Fruit fly (Drosophila melanogaster): ENCODE results near the gene Rpn3.

Rpn3 gene

dm6 chr2L:19023972-19024743, 27.4 kb upstream of the Rpn3 start (continued):
- peak; percentile 78 for TF ChIP-seq CG2712 (tag; optimal IDR thresholded peaks at IDR 0.05)
- no peak for TF ChIP-seq HLH54F (GFP tag; optimal IDR thresholded peaks at IDR 0.05)
- TF ChIP-seq ATbp (GFP tag; optimal IDR thresholded peaks at IDR 0.05): peak; percentile 53
- TF ChIP-seq disco-r (GFP tag; optimal IDR thresholded peaks at IDR 0.05): no peak
- TF ChIP-seq CG14667 (GFP tag; IDR thresholded peaks at IDR 0.05): peak; percentile 21; the same call in 1 of the 2 replicates
- peak; percentile 32 for TF ChIP-seq CG4820 (GFP tag; optimal IDR thresholded peaks at IDR 0.05)
- TF ChIP-seq Rfx (GFP tag; IDR thresholded peaks at IDR 0.05): peak; percentile 34; the same call in 1 of the 2 replicates
- TF ChIP-seq Dp (GFP tag; optimal IDR thresholded peaks at IDR 0.05): no peak
- TF ChIP-seq unc-4 (GFP tag; IDR thresholded peaks at IDR 0.05; ENCODE audit: partially characterized antibody): 0 out of 2 replicates have a peak, but pooled peaks have one; percentile 29
- TF ChIP-seq Oli (tag; optimal IDR thresholded peaks at IDR 0.05): peak; percentile 80
- TF ChIP-seq caup (GFP tag; optimal IDR thresholded peaks at IDR 0.05; ENCODE audit: severe bottlenecking): peak; percentile 69
- peak; percentile 38 for TF ChIP-seq ewg (GFP tag; optimal IDR thresholded peaks at IDR 0.05)
- no peak for TF ChIP-seq Spps (tag; optimal IDR thresholded peaks at IDR 0.05)
- no peak for TF ChIP-seq jigr1 (GFP tag; IDR thresholded peaks at IDR 0.05)
- no peak for TF ChIP-seq hth (optimal IDR thresholded peaks at IDR 0.05)
- no peak for TF ChIP-seq sens-2 (GFP tag; IDR thresholded peaks at IDR 0.05)
- no peak for TF ChIP-seq HLHmδ (GFP tag; optimal IDR thresholded peaks at IDR 0.05)
- no peak for TF ChIP-seq bigmax (GFP tag; optimal IDR thresholded peaks at IDR 0.05)
- TF ChIP-seq cg (GFP tag; optimal IDR thresholded peaks at IDR 0.05): no peak
- peak; percentile 69 for TF ChIP-seq Xbp1 (GFP tag; optimal IDR thresholded peaks at IDR 0.05)
- TF ChIP-seq p53 (GFP tag; optimal IDR thresholded peaks at IDR 0.05): no peak
- TF ChIP-seq CG10565 (GFP tag; optimal IDR thresholded peaks at IDR 0.05): no peak
- TF ChIP-seq CG5245 (GFP tag; optimal IDR thresholded peaks at IDR 0.05): no peak
- no peak for TF ChIP-seq Gsc (GFP tag; IDR thresholded peaks at IDR 0.05)
- no peak for TF ChIP-seq gfzf (GFP tag; optimal IDR thresholded peaks at IDR 0.05)
- peak; percentile 88 for TF ChIP-seq sens (GFP tag)
- TF ChIP-seq Aef1 (GFP tag; IDR thresholded peaks at IDR 0.05): peak; percentile 44; the same call in 2 of the 3 replicates
- TF ChIP-seq CG17802 (tag; optimal IDR thresholded peaks at IDR 0.05): peak; percentile 14
- TF ChIP-seq CG31365 (tag; optimal IDR thresholded peaks at IDR 0.05): no peak
- peak; percentile 47 for TF ChIP-seq fd3F (GFP tag; optimal IDR thresholded peaks at IDR 0.05)
- peak; percentile 76 for TF ChIP-seq BtbVII (GFP tag; optimal IDR thresholded peaks at IDR 0.05)
- TF ChIP-seq trem (tag; optimal IDR thresholded peaks at IDR 0.05): peak; percentile 18
- TF ChIP-seq NfI (GFP tag; optimal IDR thresholded peaks at IDR 0.05): peak; percentile 71
- no peak for TF ChIP-seq kni (GFP tag; optimal IDR thresholded peaks at IDR 0.05)
- TF ChIP-seq zen2 (GFP tag; IDR thresholded peaks at IDR 0.05; ENCODE audit: partially characterized antibody): no peak
- peak; percentile 15 for TF ChIP-seq exex (tag; optimal IDR thresholded peaks at IDR 0.05)
- no peak for TF ChIP-seq wdn (GFP tag; IDR thresholded peaks at IDR 0.05)
- no peak for TF ChIP-seq CG6791 (GFP tag; IDR thresholded peaks at IDR 0.05; ENCODE audit: partially characterized antibody)
- no peak for TF ChIP-seq CG16813 (GFP tag; IDR thresholded peaks at IDR 0.05; ENCODE audit: partially characterized antibody)
- peak; percentile 69 for TF ChIP-seq CG10979 (tag; optimal IDR thresholded peaks at IDR 0.05)
- TF ChIP-seq Bdp1 (GFP tag; optimal IDR thresholded peaks at IDR 0.05): no peak
- no peak for TF ChIP-seq sim (GFP tag; IDR thresholded peaks at IDR 0.05)
- TF ChIP-seq gt (GFP tag; IDR thresholded peaks at IDR 0.05): no peak
- TF ChIP-seq CG9932 (GFP tag; IDR thresholded peaks at IDR 0.05): no peak
- no peak for TF ChIP-seq NK7.1 (GFP tag; optimal IDR thresholded peaks at IDR 0.05)
- TF ChIP-seq CG34422 (GFP tag; IDR thresholded peaks at IDR 0.05): no peak
- TF ChIP-seq salm (tag; optimal IDR thresholded peaks at IDR 0.05): no peak
- TF ChIP-seq Adf1 (GFP tag; IDR thresholded peaks at IDR 0.05): peak; percentile 53; the same call in 1 of the 2 replicates
- no peak for TF ChIP-seq Trl (optimal IDR thresholded peaks at IDR 0.05)
- no peak for TF ChIP-seq Trl (GFP tag; optimal IDR thresholded peaks at IDR 0.05)
